Worm (Caenorhabditis elegans): ENCODE measurements around the gene C23G10.2.

DNA sequence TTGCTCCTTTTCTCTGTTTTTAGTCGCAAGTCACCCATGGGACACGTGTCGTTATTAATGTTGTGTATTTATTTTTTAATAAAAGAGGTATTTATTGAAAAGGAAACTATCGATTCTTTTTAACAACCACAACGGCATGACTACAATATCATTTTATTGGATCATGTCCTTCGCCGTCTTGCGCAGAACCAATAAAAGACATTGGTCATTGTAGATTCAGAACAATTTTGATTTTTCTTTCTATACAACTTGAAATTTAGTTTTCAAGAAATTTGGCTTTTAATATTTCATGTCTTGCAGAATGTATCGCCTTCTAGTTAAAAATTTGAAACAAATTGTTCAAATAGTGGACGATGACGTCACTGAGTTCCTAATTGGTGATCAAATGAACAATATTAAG, 43.6 kb downstream of the C23G10.2 start, which contains the start of gene amdh-1:
- no peak for TF ChIP-seq tbx-11 (GFP tag; IDR thresholded peaks at IDR 0.05)
- TF ChIP-seq B0310.2 (tag; optimal IDR thresholded peaks at IDR 0.05), result no peak
